Worm (Caenorhabditis elegans) whole organism, L3 larva: ENCODE measurements around the gene attf-3.

Experiments
- aly-2 ChIP-seq: fragments of 150-350 bp; optimal IDR thresholded peaks from 2 replicates; lab custom pipeline; 2014; ENCODE audit warnings: missing biosample characterization, missing genetic modification characterization
- ceh-28 ChIP-seq: fragments of 150-350 bp; optimal IDR thresholded peaks from 2 replicates; lab custom pipeline; 2014; ENCODE audit warnings: missing biosample characterization, missing genetic modification reagents, missing genetic modification characterization
- ceh-82 ChIP-seq: fragments of 150-350 bp; optimal IDR thresholded peaks from 2 replicates; lab custom pipeline; 2014; ENCODE audit warnings: missing biosample characterization, missing genetic modification characterization
- elt-1 ChIP-seq: fragments of 150-350 bp; optimal IDR thresholded peaks from 2 replicates; lab custom pipeline; 2014; ENCODE audit warnings: missing biosample characterization, missing genetic modification characterization
- fkh-10 ChIP-seq: sonication (generic microtip); optimal IDR thresholded peaks from 2 replicates; lab custom pipeline; 2017; ENCODE audit warnings: missing biosample characterization, missing genetic modification reagents, missing genetic modification characterization
- fos-1 ChIP-seq: fragments of 150-350 bp; optimal IDR thresholded peaks from 2 replicates; lab custom pipeline; 2014; ENCODE audit warnings: missing biosample characterization, missing genetic modification characterization
- lin-39 ChIP-seq: fragments of 150-350 bp; optimal IDR thresholded peaks from 2 replicates; lab custom pipeline; 2018; ENCODE audit warnings: missing biosample characterization, missing genetic modification reagents, missing genetic modification characterization
- nfya-1 ChIP-seq: sonication (generic microtip); optimal IDR thresholded peaks from 2 replicates; lab custom pipeline; 2017; ENCODE audit warnings: missing genetic modification characterization, mild to moderate bottlenecking, missing compliant biosample characterization, antibody characterized with exemption, moderate library complexity; ENCODE audit not compliant: insufficient read depth
- nhr-12 ChIP-seq: fragments of 150-350 bp; optimal IDR thresholded peaks from 2 replicates; lab custom pipeline; 2014; ENCODE audit warnings: missing biosample characterization, missing genetic modification characterization
- nhr-25 ChIP-seq: sonication (generic microtip); optimal IDR thresholded peaks from 2 replicates; lab custom pipeline; 2017; ENCODE audit warnings: missing biosample characterization, missing genetic modification characterization
- snpc-4 ChIP-seq: fragments of 150-350 bp; optimal IDR thresholded peaks from 2 replicates; lab custom pipeline; 2014; ENCODE audit warnings: missing biosample characterization, missing genetic modification characterization
- unc-39 ChIP-seq: sonication (generic microtip); optimal IDR thresholded peaks from 4 replicates; lab custom pipeline; 2017; ENCODE audit warnings: missing biosample characterization, missing genetic modification characterization

- no peak for TF ChIP-seq ceh-82 (tag; lab: Kevin White, UChicago)
- no peak for TF ChIP-seq snpc-4 (tag; lab: Kevin White, UChicago)
- no peak for TF ChIP-seq lin-39 (tag; lab: Kevin White, UChicago)
- TF ChIP-seq nhr-25, result no peak
- TF ChIP-seq nfya-1 (tag; lab: Kevin White, UChicago), result no peak
- TF ChIP-seq fos-1 (tag; lab: Kevin White, UChicago), result no peak
- TF ChIP-seq nhr-12 (tag; lab: Kevin White, UChicago), result no peak
- no peak for TF ChIP-seq unc-39 (tag; lab: Kevin White, UChicago)
- TF ChIP-seq ceh-28 (tag; lab: Kevin White, UChicago), result no peak
- TF ChIP-seq elt-1 (tag; lab: Kevin White, UChicago), result no peak
- TF ChIP-seq aly-2 (tag; lab: Kevin White, UChicago), result no peak
- no peak for TF ChIP-seq fkh-10
Measured at ce11 chrIII:33257-33656, 52.9 kb downstream of the attf-3 start.
